Fruit fly (Drosophila melanogaster) whole organism, embryonic: ENCODE results near the gene tay.

Experiments used
- CG10274 ChIP-seq: fragments of 200-800 bp; sonication (Bioruptor generic); optimal IDR thresholded peaks from 3 replicates; lab custom pipeline; 2017; ENCODE audit warnings: missing biosample characterization, mild to moderate bottlenecking, missing genetic modification characterization
- CG10431 ChIP-seq: fragments of 200-800 bp; sonication (Bioruptor generic); optimal IDR thresholded peaks from 3 replicates; lab custom pipeline; 2018; ENCODE audit warnings: missing biosample characterization, mild to moderate bottlenecking, missing genetic modification characterization
- CG12391 ChIP-seq: fragments of 200-800 bp; sonication (Bioruptor generic); optimal IDR thresholded peaks from 3 replicates; lab custom pipeline; 2018; ENCODE audit warnings: missing biosample characterization, mild to moderate bottlenecking, missing genetic modification characterization, moderate library complexity
- CG12769 ChIP-seq: fragments of 200-800 bp; sonication (Bioruptor generic); optimal IDR thresholded peaks from 2 replicates; lab custom pipeline; 2019; ENCODE audit warnings: missing biosample characterization, mild to moderate bottlenecking, missing genetic modification characterization, moderate library complexity
- CG13287 ChIP-seq: fragments of 200-800 bp; sonication (Bioruptor generic); IDR thresholded peaks from 2 replicates; pipeline ENCODE4 v1.3.6; 2022; ENCODE audit warnings: missing biosample characterization, missing genetic modification characterization; ENCODE audit not compliant: partially characterized antibody
- CG14860 ChIP-seq: fragments of 200-800 bp; sonication (Bioruptor generic); IDR thresholded peaks from 3 replicates; pipeline ENCODE4 v1.3.6; 2022; ENCODE audit warnings: missing biosample characterization, missing genetic modification characterization; ENCODE audit not compliant: partially characterized antibody
- CG1529 ChIP-seq: fragments of 200-800 bp; sonication (Bioruptor generic); optimal IDR thresholded peaks from 3 replicates; lab custom pipeline; 2018; ENCODE audit warnings: missing biosample characterization, missing genetic modification characterization
- CG15696 ChIP-seq: fragments of 200-800 bp; sonication (Bioruptor generic); optimal IDR thresholded peaks from 2 replicates; lab custom pipeline; 2019; ENCODE audit warnings: missing biosample characterization, mild to moderate bottlenecking, missing genetic modification characterization, moderate library complexity
- CG34422 ChIP-seq: fragments of 200-800 bp; sonication (Bioruptor generic); IDR thresholded peaks from 3 replicates; pipeline ENCODE4 v1.3.6; 2022; ENCODE audit warnings: missing biosample characterization, missing genetic modification characterization
- CG3995 ChIP-seq: fragments of 200-800 bp; sonication (Bioruptor generic); optimal IDR thresholded peaks from 3 replicates; lab custom pipeline; 2016; ENCODE audit warnings: missing biosample characterization, missing genetic modification characterization
- CG7372 ChIP-seq: fragments of 200-800 bp; sonication (Bioruptor generic); IDR thresholded peaks from 2 replicates; pipeline ENCODE4 v1.3.6; 2022; ENCODE audit warnings: missing biosample characterization, missing genetic modification characterization
- D ChIP-seq, 2 experiments: fragments of 200-800 bp in 1 of 2; fragments of >200 bp in 1 of 2; sonication (Bioruptor generic) in 1 of 2; optimal IDR thresholded peaks; 2 replicates in 1 of 2; 3 replicates in 1 of 2; lab custom pipeline; 2017; ENCODE audit warnings: mild to moderate bottlenecking in 1 of 2, missing biosample characterization in 1 of 2, missing genetic modification characterization in 1 of 2, missing genetic modification reagents in 1 of 2
- Lhr ChIP-seq: fragments of 200-800 bp; sonication (Bioruptor generic); optimal IDR thresholded peaks from 3 replicates; lab custom pipeline; 2017; ENCODE audit warnings: mild to moderate bottlenecking, missing biosample characterization, missing genetic modification reagents, missing genetic modification characterization
- Med ChIP-seq: fragments of 200-800 bp; sonication (Bioruptor generic); peaks from one replicate; lab custom pipeline; 2016; ENCODE audit warnings: missing biosample characterization, missing genetic modification characterization, mild to moderate bottlenecking, inconsistent platforms, moderate library complexity
- Meics ChIP-seq: fragments of 200-800 bp; sonication (Bioruptor generic); optimal IDR thresholded peaks from 2 replicates; lab custom pipeline; 2017; ENCODE audit warnings: missing biosample characterization, mild to moderate bottlenecking, missing genetic modification characterization
- Rfx ChIP-seq: fragments of 200-800 bp; sonication (Bioruptor generic); IDR thresholded peaks from 2 replicates; pipeline ENCODE4 v1.3.6; 2022; ENCODE audit warnings: missing biosample characterization, missing genetic modification characterization
- Side ChIP-seq: fragments of 200-800 bp; sonication (Bioruptor generic); optimal IDR thresholded peaks from 2 replicates; lab custom pipeline; 2016; ENCODE audit warnings: missing biosample characterization, missing genetic modification characterization
- Sox100B ChIP-seq: fragments of 200-800 bp; sonication (Bioruptor generic); optimal IDR thresholded peaks from 3 replicates; lab custom pipeline; 2018; ENCODE audit warnings: missing biosample characterization, mild to moderate bottlenecking, missing genetic modification characterization
- Sry-β ChIP-seq: fragments of 200-800 bp; sonication (Bioruptor generic); optimal IDR thresholded peaks from 2 replicates; lab custom pipeline; 2018; ENCODE audit warnings: missing biosample characterization, mild to moderate bottlenecking, missing genetic modification characterization, moderate library complexity
- Sry-δ ChIP-seq: fragments of 200-800 bp; sonication (Bioruptor generic); optimal IDR thresholded peaks from 2 replicates; lab custom pipeline; 2016; ENCODE audit warnings: missing biosample characterization, missing genetic modification characterization
- Ssrp ChIP-seq: fragments of 200-800 bp; sonication (Bioruptor generic); optimal IDR thresholded peaks from 2 replicates; lab custom pipeline; 2018; ENCODE audit warnings: missing biosample characterization, mild to moderate bottlenecking, missing genetic modification characterization, moderate library complexity
- Taf1 ChIP-seq: fragments of 200-800 bp; sonication (Bioruptor generic); IDR thresholded peaks from 2 replicates; pipeline ENCODE4 v1.3.6; 2022; ENCODE audit warnings: missing biosample characterization, missing genetic modification characterization
- Tbp ChIP-seq: fragments of >200 bp; optimal IDR thresholded peaks from 2 replicates; lab custom pipeline; 2018; ENCODE audit warnings: missing biosample characterization, missing genetic modification characterization
- Xrp1 ChIP-seq: fragments of 200-800 bp; sonication (Bioruptor generic); IDR thresholded peaks from 2 replicates; pipeline ENCODE4 v1.3.6; 2022; ENCODE audit warnings: missing biosample characterization, missing genetic modification characterization
- bab2 ChIP-seq: fragments of 200-800 bp; sonication (Bioruptor generic); optimal IDR thresholded peaks from 2 replicates; lab custom pipeline; 2016; ENCODE audit warnings: missing biosample characterization, missing genetic modification characterization
- crc ChIP-seq: fragments of 200-800 bp; sonication (Bioruptor generic); optimal IDR thresholded peaks from 2 replicates; lab custom pipeline; 2016; ENCODE audit warnings: missing biosample characterization, missing genetic modification characterization
- ewg ChIP-seq: fragments of 200-800 bp; sonication (Bioruptor generic); optimal IDR thresholded peaks from 3 replicates; lab custom pipeline; 2017; ENCODE audit warnings: mild to moderate bottlenecking, missing biosample characterization, missing genetic modification reagents, missing genetic modification characterization
- gem ChIP-seq: fragments of 200-800 bp; sonication (Bioruptor generic); optimal IDR thresholded peaks from 2 replicates; lab custom pipeline; 2019; ENCODE audit warnings: missing biosample characterization, mild to moderate bottlenecking, missing genetic modification characterization, moderate library complexity
- gfzf ChIP-seq: fragments of 200-800 bp; sonication (Bioruptor generic); optimal IDR thresholded peaks from 2 replicates; lab custom pipeline; 2016; ENCODE audit warnings: missing biosample characterization, mild to moderate bottlenecking, missing genetic modification characterization, moderate library complexity
- grau ChIP-seq: fragments of 200-800 bp; optimal IDR thresholded peaks from 3 replicates; lab custom pipeline; 2019; ENCODE audit warnings: missing biosample characterization, mild to moderate bottlenecking, missing genetic modification characterization, moderate library complexity
- grn ChIP-seq: fragments of 200-800 bp; sonication (Bioruptor generic); optimal IDR thresholded peaks from 3 replicates; lab custom pipeline; 2017; ENCODE audit warnings: missing biosample characterization, missing genetic modification characterization
- ind ChIP-seq: fragments of 200-800 bp; sonication (Bioruptor generic); optimal IDR thresholded peaks from 3 replicates; lab custom pipeline; 2016; ENCODE audit warnings: missing biosample characterization, missing genetic modification characterization
- inv ChIP-seq: fragments of 200-800 bp; sonication (Bioruptor generic); IDR thresholded peaks from 2 replicates; pipeline ENCODE4 v1.3.6; 2022; ENCODE audit warnings: missing biosample characterization, missing genetic modification characterization; ENCODE audit not compliant: partially characterized antibody
- knrl ChIP-seq: fragments of 200-800 bp; sonication (Bioruptor generic); IDR thresholded peaks from 3 replicates; pipeline ENCODE4 v1.3.6; 2022; ENCODE audit warnings: missing biosample characterization, missing genetic modification characterization; ENCODE audit not compliant: partially characterized antibody
- nom ChIP-seq: fragments of 200-800 bp; sonication (Bioruptor generic); optimal IDR thresholded peaks from 2 replicates; lab custom pipeline; 2017; ENCODE audit warnings: missing biosample characterization, missing genetic modification characterization, mild to moderate bottlenecking, moderate library complexity, missing genetic modification reagents
- phol ChIP-seq: fragments of 200-800 bp; sonication (Bioruptor generic); optimal IDR thresholded peaks from 3 replicates; lab custom pipeline; 2018; ENCODE audit warnings: missing biosample characterization, mild to moderate bottlenecking, missing genetic modification characterization, moderate library complexity
- prd ChIP-seq, 3 experiments: fragments of >200 bp in 2 of 3; fragments of 200-800 bp in 1 of 3; sonication (Bioruptor generic) in 1 of 3; optimal IDR thresholded peaks in 2 of 3; IDR thresholded peaks in 1 of 3; 2 replicates in 2 of 3; 3 replicates in 1 of 3; pipeline versions ENCODE4 v1.3.6 to Lab custom; 2017 to 2022; ENCODE audit warnings: missing biosample characterization in 1 of 3, missing genetic modification characterization in 1 of 3
- repo ChIP-seq: fragments of 200-800 bp; sonication (Bioruptor generic); optimal IDR thresholded peaks from 2 replicates; lab custom pipeline; 2016; ENCODE audit warnings: missing biosample characterization, missing genetic modification characterization
- sc ChIP-seq, 3 experiments: fragments of >200 bp in 2 of 3; fragments of 200-800 bp in 1 of 3; sonication (Bioruptor generic) in 1 of 3; optimal IDR thresholded peaks; 2 replicates in 2 of 3; 3 replicates in 1 of 3; lab custom pipeline; 2017; ENCODE audit warnings: mild to moderate bottlenecking in 1 of 3, missing biosample characterization in 1 of 3, missing genetic modification characterization in 1 of 3, missing genetic modification reagents in 1 of 3
- slp2 ChIP-seq: fragments of 200-800 bp; sonication (Bioruptor generic); optimal IDR thresholded peaks from 2 replicates; lab custom pipeline; 2016; ENCODE audit warnings: missing biosample characterization, missing genetic modification characterization
- so ChIP-seq: fragments of 200-800 bp; sonication (Bioruptor generic); IDR thresholded peaks from 3 replicates; pipeline ENCODE4 v1.3.6; 2022; ENCODE audit warnings: missing biosample characterization, missing genetic modification characterization
- tin ChIP-seq: fragments of 200-800 bp; sonication (Bioruptor generic); optimal IDR thresholded peaks from 3 replicates; lab custom pipeline; 2016; ENCODE audit warnings: missing biosample characterization, missing genetic modification characterization

The tay gene

dm6 chrX:15891606-15892345 is 4.7 kb upstream of the tay start, which contains the start of gene shi (continued):
- TF ChIP-seq gfzf (GFP tag; lab: Kevin White, UChicago) (peak; percentile 53), grn (GFP tag; lab: Kevin White, UChicago) (peak; percentile 52), repo (GFP tag; lab: Kevin White, UChicago) (no peak), CG1529 (GFP tag; lab: Kevin White, UChicago) (no peak), so (GFP tag; lab: Robert Waterston, UW) (no peak), Sry-δ (GFP tag; lab: Kevin White, UChicago) (peak; percentile 94)

- TF ChIP-seq sc (optimal IDR thresholded peaks at IDR 0.05; lab: Kevin White, UChicago) (no peak), sc (GFP tag; optimal IDR thresholded peaks at IDR 0.05; lab: Kevin White, UChicago) (peak; percentile 8), ind (GFP tag; lab: Kevin White, UChicago) (peak; percentile 38), prd (optimal IDR thresholded peaks at IDR 0.05; lab: Kevin White, UChicago) (no peak), prd (GFP tag; IDR thresholded peaks at IDR 0.05; lab: Robert Waterston, UW) (no peak), grau (tag; lab: Kevin White, UChicago) (peak; percentile 44), CG14860 (GFP tag; lab: Robert Waterston, UW) (0 out of 3 replicates have a peak, but pooled peaks have one; percentile 29), Tbp (GFP tag; lab: Kevin White, UChicago) (no peak), bab2 (no peak), knrl (0 out of 3 replicates have a peak, but pooled peaks have one; percentile 21), CG3995 (GFP tag; lab: Kevin White, UChicago) (peak; percentile 76), D (optimal IDR thresholded peaks at IDR 0.05; lab: Kevin White, UChicago) (no peak), D (GFP tag; optimal IDR thresholded peaks at IDR 0.05; lab: Kevin White, UChicago) (peak; percentile 37), CG7372 (GFP tag; lab: Robert Waterston, UW) (peak; percentile 20; the same call in 1 of the 2 replicates), Rfx (GFP tag; lab: Robert Waterston, UW) (peak; percentile 49; the same call in 1 of the 2 replicates), phol (tag; lab: Kevin White, UChicago) (peak; percentile 70), Taf1 (GFP tag; lab: Robert Waterston, UW) (0 out of 2 replicates have a peak, but pooled peaks have one; percentile 8), nom (GFP tag; lab: Kevin White, UChicago) (peak; percentile 69), CG12391 (tag; lab: Kevin White, UChicago) (peak; percentile 59), Sry-β (GFP tag; lab: Kevin White, UChicago) (no peak), Xrp1 (GFP tag; lab: Robert Waterston, UW) (peak; percentile 32; the same call in 1 of the 2 replicates), ewg (peak; percentile 3), CG34422 (GFP tag; lab: Robert Waterston, UW) (0 out of 3 replicates have a peak, but pooled peaks have one; percentile 14), CG10431 (peak; percentile 18), Meics (GFP tag; lab: Kevin White, UChicago) (peak; percentile 45), CG12769 (tag; lab: Kevin White, UChicago) (no peak), CG15696 (tag; lab: Kevin White, UChicago) (peak; percentile 12), slp2 (GFP tag; lab: Kevin White, UChicago) (no peak), Side (no peak), Ssrp (peak; percentile 53), CG13287 (GFP tag; lab: Robert Waterston, UW) (peak; percentile 13; the same call in 1 of the 2 replicates), Lhr (GFP tag; lab: Kevin White, UChicago) (peak; percentile 29), Sry-δ (GFP tag; lab: Kevin White, UChicago) (peak; percentile 68), crc (GFP tag; lab: Kevin White, UChicago) (no peak), tin (GFP tag; lab: Kevin White, UChicago) (peak; percentile 22), inv (GFP tag; lab: Robert Waterston, UW) (no peak), Med (peak; percentile 53), Sox100B (GFP tag; lab: Kevin White, UChicago) (peak; percentile 21), CG10274 (GFP tag; lab: Kevin White, UChicago) (no peak), gem (tag; lab: Kevin White, UChicago) (peak; percentile 62)
Observed at dm6 chrX:15889780-15890608, 2.9 kb upstream of the tay start, which contains the start of the genes MSBP and CG15916. Gene MSBP, minus strand, starts transcription at chrX:15890109. Gene CG15916, plus strand, starts transcription at chrX:15890589.
